Worm (Caenorhabditis elegans): Measurements from ENCODE around the gene cpg-2.

The cpg-2 gene

DNA sequence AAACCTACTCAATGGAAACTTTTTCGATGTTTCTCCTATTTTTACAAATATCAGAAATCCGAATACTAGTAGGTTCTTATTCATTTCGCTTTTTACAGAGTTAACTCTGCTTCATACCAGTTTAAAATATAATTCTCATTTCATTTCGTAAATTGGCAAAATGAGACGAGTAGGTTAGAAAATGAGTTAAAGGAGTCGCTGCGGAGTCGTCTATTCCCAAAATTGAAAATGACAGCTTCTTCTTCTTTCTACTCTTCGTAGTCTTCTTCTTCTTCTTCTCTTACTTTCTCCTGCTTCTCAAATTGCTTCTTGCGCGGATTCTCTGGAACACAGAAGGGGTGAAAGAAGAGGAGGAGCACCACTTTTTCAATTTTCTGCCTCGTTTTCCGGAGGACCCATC is 41.0 kb upstream of the cpg-2 start, which contains the start of gene glr-2:
glr-2 (minus strand) TSS at position 211 of the 400 bp plus-strand sequence.
- no peak for TF ChIP-seq elt-3 (tag; optimal IDR thresholded peaks at IDR 0.05)
- TF ChIP-seq ces-1 (GFP tag; optimal IDR thresholded peaks at IDR 0.05) = peak; percentile 72

DNA sequence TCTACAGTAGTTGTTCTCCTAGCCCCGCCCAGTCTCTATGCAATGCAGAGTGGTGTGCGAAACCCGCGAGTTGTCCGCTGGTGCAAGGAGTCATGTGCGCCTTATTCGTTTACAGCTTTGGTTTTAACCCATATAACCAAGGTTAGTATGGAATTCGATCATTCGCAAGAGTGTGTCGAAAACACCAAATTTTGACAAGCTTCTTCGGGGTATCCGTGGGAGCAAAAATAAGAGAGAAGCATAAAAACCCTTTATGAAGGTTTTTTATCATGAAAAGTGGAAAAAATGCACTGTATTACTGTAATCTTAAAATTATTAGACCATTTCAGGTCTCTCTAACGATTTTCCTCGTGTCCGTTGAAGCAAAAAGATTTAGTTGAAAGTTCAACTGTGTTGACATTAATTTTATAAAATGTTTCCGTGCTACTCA is 38.4 kb upstream of the cpg-2 start:
- no peak for TF ChIP-seq ham-2 (GFP tag; optimal IDR thresholded peaks at IDR 0.05)
- TF ChIP-seq ces-1 (GFP tag; optimal IDR thresholded peaks at IDR 0.05) = peak; percentile 5
- no peak for TF ChIP-seq sptf-1 (tag; optimal IDR thresholded peaks at IDR 0.05)

DNA sequence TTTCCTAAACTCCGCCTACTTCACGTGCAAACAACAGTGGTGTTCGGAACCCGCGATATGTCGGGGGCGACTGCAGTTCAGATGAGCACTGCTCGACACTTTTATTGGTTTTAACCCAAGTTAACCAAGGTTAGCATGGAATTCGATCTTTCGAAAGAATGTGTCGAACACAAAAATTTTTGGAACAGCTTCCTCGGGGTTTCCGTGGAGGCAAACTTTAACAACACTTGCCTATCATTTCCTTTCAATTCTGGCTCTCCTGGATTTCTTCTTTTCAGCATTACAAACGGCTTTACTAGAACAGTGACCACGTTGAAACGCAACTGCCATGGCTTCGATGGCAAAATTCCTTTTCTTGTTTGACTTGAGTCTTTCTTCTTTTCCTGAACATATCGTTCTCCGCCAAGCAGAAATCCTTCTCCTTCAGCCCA is 37.5 kb upstream of the cpg-2 start:
- TF ChIP-seq unc-120 (tag; optimal IDR thresholded peaks at IDR 0.05; ENCODE audit: poor library complexity, severe bottlenecking) = no peak
- TF ChIP-seq hlh-1 (tag; optimal IDR thresholded peaks at IDR 0.05) = peak; percentile 19

DNA sequence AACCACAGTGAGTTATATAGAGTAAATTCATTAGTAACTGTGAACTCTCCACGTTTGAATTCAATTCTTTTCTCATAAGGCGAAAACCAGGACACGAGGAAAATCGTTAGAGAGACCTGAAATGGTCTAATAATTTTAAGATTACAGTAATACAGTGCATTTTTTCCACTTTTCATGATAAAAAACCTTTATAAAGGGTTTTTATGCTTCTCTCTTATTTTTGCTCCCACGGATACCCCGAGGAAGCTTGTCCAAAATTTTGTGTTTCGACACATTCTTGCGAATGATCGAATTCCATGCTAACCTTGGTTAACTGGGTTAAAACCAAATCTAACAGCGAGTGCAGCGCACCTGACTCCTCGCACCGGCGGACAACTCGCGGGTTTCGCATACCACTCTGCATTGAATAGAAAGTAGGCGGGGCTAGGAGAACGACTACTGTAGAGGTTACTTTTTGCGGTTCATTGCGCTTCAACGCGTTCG is 36.5 kb upstream of the cpg-2 start:
- TF ChIP-seq mls-2 (tag; optimal IDR thresholded peaks at IDR 0.05) (no peak), ztf-11 (tag; optimal IDR thresholded peaks at IDR 0.05) (no peak), nhr-12 (tag; optimal IDR thresholded peaks at IDR 0.05) (no peak), M03D4.4 (tag; optimal IDR thresholded peaks at IDR 0.05) (no peak), sptf-1 (tag; optimal IDR thresholded peaks at IDR 0.05) (no peak), nhr-28 (tag; optimal IDR thresholded peaks at IDR 0.05) (no peak), pha-4 (tag; optimal IDR thresholded peaks at IDR 0.05) (no peak), ceh-83 (GFP tag; optimal IDR thresholded peaks at IDR 0.05) (peak; percentile 74), flh-1 (GFP tag; optimal IDR thresholded peaks at IDR 0.05) (no peak)

DNA sequence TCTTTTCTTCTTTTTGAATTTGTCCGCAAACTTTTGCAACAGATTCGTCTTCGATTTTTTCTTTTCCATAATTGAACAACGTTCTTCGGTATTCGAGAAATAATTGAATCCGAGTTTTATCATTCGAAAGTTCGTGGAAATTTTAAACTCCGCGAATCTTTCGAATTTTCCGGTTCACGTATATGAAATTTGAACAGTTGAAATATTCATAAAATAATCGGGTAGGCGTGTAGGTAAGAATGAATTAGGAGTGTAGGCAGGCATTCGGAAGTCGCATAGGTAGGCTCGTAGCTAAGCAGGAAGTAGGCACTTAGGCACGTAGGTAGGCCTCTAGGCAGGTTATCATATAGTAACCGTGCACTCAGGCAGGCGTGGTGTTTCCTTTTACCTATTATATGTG is 34.4 kb upstream of the cpg-2 start, which contains the start of gene B0280.11:
B0280.11 (minus strand) TSS at position 101 of the 400 bp plus-strand sequence.
- no peak for TF ChIP-seq M03D4.4 (tag; optimal IDR thresholded peaks at IDR 0.05)
- TF ChIP-seq mep-1 (tag; optimal IDR thresholded peaks at IDR 0.05) = no peak
- TF ChIP-seq pha-4 (tag; optimal IDR thresholded peaks at IDR 0.05) = no peak
- no peak for TF ChIP-seq elt-3 (tag; optimal IDR thresholded peaks at IDR 0.05)
- TF ChIP-seq ceh-43 (GFP tag; optimal IDR thresholded peaks at IDR 0.05) = no peak
- TF ChIP-seq flh-1 (GFP tag; optimal IDR thresholded peaks at IDR 0.05) = no peak
- no peak for TF ChIP-seq elt-1 (tag; optimal IDR thresholded peaks at IDR 0.05; ENCODE audit: borderline replicate concordance, insufficient read depth)
- TF ChIP-seq drap-1 (GFP tag; optimal IDR thresholded peaks at IDR 0.05) = no peak
- no peak for TF ChIP-seq ztf-11 (tag; optimal IDR thresholded peaks at IDR 0.05)
- TF ChIP-seq nhr-76 (tag; optimal IDR thresholded peaks at IDR 0.05) = no peak
- TF ChIP-seq nhr-2 (tag; optimal IDR thresholded peaks at IDR 0.05) = no peak
- no peak for TF ChIP-seq bed-3 (GFP tag; optimal IDR thresholded peaks at IDR 0.05)
- TF ChIP-seq ces-1 (GFP tag; optimal IDR thresholded peaks at IDR 0.05) = no peak
- no peak for TF ChIP-seq sptf-1 (tag; optimal IDR thresholded peaks at IDR 0.05)

DNA sequence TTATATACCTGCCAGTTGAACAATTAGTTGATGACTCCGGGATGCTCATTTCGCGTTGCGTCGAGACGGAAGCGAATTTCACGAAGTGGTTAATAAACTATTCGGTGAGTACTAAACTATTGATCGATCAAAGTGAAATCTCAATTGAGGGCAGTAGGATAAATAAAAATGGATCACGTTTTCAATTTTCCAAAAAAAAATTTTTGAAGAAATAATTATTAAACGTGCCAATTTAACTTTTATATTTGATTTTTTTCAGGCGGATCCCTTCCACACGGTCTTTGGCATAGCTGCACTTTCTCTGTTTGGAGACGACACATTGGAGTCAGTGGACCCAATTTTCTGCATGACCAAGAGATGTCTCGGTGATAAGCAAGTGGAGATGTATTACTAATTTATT is 32.2 kb upstream of the cpg-2 start, which contains the start of gene B0280.17:
B0280.17 (minus strand) TSS at position 101 of the 400 bp plus-strand sequence.
- no peak for TF ChIP-seq unc-62 (GFP tag; optimal IDR thresholded peaks at IDR 0.05)
- no peak for TF ChIP-seq snpc-4 (tag; optimal IDR thresholded peaks at IDR 0.05)
- TF ChIP-seq elt-3 (tag; optimal IDR thresholded peaks at IDR 0.05) = no peak
- no peak for TF ChIP-seq nhr-76 (tag; optimal IDR thresholded peaks at IDR 0.05)
- TF ChIP-seq ceh-39 (tag; optimal IDR thresholded peaks at IDR 0.05) = no peak
- TF ChIP-seq unc-120 (tag; optimal IDR thresholded peaks at IDR 0.05; ENCODE audit: poor library complexity, severe bottlenecking) = no peak
- no peak for TF ChIP-seq elt-1 (tag; optimal IDR thresholded peaks at IDR 0.05; ENCODE audit: borderline replicate concordance, insufficient read depth)
- no peak for TF ChIP-seq ham-2 (GFP tag; optimal IDR thresholded peaks at IDR 0.05)
- TF ChIP-seq blmp-1 (tag; optimal IDR thresholded peaks at IDR 0.05) = no peak

DNA sequence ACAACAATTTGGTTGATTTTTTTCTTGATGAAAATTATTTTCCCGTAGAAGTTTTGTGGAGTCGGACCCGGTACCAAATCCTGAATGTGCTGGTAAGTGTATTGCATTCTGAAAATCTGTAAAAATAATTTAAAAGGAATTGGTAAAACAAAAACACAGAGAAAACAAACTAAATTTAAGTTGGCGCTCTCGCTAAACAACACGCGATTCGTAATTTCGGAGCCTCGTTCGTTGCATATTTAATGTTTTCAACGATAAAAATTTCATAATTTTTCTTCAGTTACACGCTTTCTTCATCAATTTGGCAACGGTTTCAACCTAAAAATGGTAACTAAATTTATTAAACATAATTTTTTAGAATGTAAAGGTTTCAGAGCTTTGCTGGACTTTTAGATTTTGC is 29.8 kb upstream of the cpg-2 start, which contains the start of the genes pot-1 and ggtb-1:
pot-1 (minus strand) TSS at position 120 of the 400 bp plus-strand sequence.
ggtb-1 (plus strand) TSS at position 208 of the 400 bp plus-strand sequence.
- peak; percentile 27 for TF ChIP-seq ces-1 (GFP tag; optimal IDR thresholded peaks at IDR 0.05)
- no peak for TF ChIP-seq pha-4 (tag; optimal IDR thresholded peaks at IDR 0.05)
- TF ChIP-seq sptf-1 (tag; optimal IDR thresholded peaks at IDR 0.05) = no peak
- TF ChIP-seq nhr-28 (tag; optimal IDR thresholded peaks at IDR 0.05) = no peak
- no peak for TF ChIP-seq ztf-11 (tag; optimal IDR thresholded peaks at IDR 0.05)

All from whole organism, mixed stage, embryonic.